Fruit fly (Drosophila melanogaster) whole organism, embryonic: ENCODE results near the gene temp.

Experiments used
- Antp ChIP-seq: fragments of 200-800 bp; sonication (Bioruptor generic); optimal IDR thresholded peaks from 3 replicates; lab custom pipeline; 2016; ENCODE audit warnings: missing biosample characterization, missing genetic modification characterization
- CG10274 ChIP-seq: fragments of 200-800 bp; sonication (Bioruptor generic); optimal IDR thresholded peaks from 3 replicates; lab custom pipeline; 2017; ENCODE audit warnings: missing biosample characterization, mild to moderate bottlenecking, missing genetic modification characterization
- CG12219 ChIP-seq: fragments of 200-800 bp; sonication (Bioruptor generic); optimal IDR thresholded peaks from 3 replicates; lab custom pipeline; 2018; ENCODE audit warnings: missing biosample characterization, mild to moderate bottlenecking, missing genetic modification characterization
- CG14014 ChIP-seq: fragments of 200-800 bp; sonication (Bioruptor generic); IDR thresholded peaks from 2 replicates; pipeline ENCODE4 v1.3.6; 2022; ENCODE audit warnings: missing biosample characterization, missing genetic modification characterization
- CG14860 ChIP-seq: fragments of 200-800 bp; sonication (Bioruptor generic); IDR thresholded peaks from 3 replicates; pipeline ENCODE4 v1.3.6; 2022; ENCODE audit warnings: missing biosample characterization, missing genetic modification characterization; ENCODE audit not compliant: partially characterized antibody
- CG14965 ChIP-seq: fragments of 200-800 bp; sonication (Bioruptor generic); optimal IDR thresholded peaks from 2 replicates; lab custom pipeline; 2016; ENCODE audit warnings: missing biosample characterization, missing genetic modification characterization, borderline replicate concordance
- CG16813 ChIP-seq: fragments of 200-800 bp; sonication (Bioruptor generic); IDR thresholded peaks from 3 replicates; pipeline ENCODE4 v1.3.6; 2022; ENCODE audit warnings: missing biosample characterization, missing genetic modification characterization; ENCODE audit not compliant: partially characterized antibody
- CG16815 ChIP-seq: fragments of 200-800 bp; sonication (Bioruptor generic); optimal IDR thresholded peaks from 3 replicates; lab custom pipeline; 2017; ENCODE audit warnings: missing biosample characterization, mild to moderate bottlenecking, missing genetic modification characterization
- CG17829 ChIP-seq: fragments of 200-800 bp; optimal IDR thresholded peaks from 2 replicates; lab custom pipeline; 2019; ENCODE audit warnings: missing biosample characterization, mild to moderate bottlenecking, missing genetic modification characterization, moderate library complexity
- CG2116 ChIP-seq: fragments of 200-800 bp; sonication (Bioruptor generic); optimal IDR thresholded peaks from 3 replicates; lab custom pipeline; 2018; ENCODE audit warnings: missing biosample characterization, mild to moderate bottlenecking, missing genetic modification characterization
- CG31441 ChIP-seq: fragments of 200-800 bp; sonication (Bioruptor generic); IDR thresholded peaks from 2 replicates; pipeline ENCODE4 v1.3.6; 2022; ENCODE audit warnings: missing biosample characterization, missing genetic modification characterization
- CG3407 ChIP-seq: fragments of 200-800 bp; sonication (Bioruptor generic); optimal IDR thresholded peaks from 2 replicates; lab custom pipeline; 2018; ENCODE audit warnings: missing biosample characterization, mild to moderate bottlenecking, missing genetic modification characterization
- CG3838 ChIP-seq: fragments of 200-800 bp; sonication (Bioruptor generic); optimal IDR thresholded peaks from 3 replicates; lab custom pipeline; 2016; ENCODE audit warnings: missing biosample characterization, missing genetic modification characterization
- CG4404 ChIP-seq: fragments of 200-800 bp; sonication (Bioruptor generic); IDR thresholded peaks from 2 replicates; pipeline ENCODE4 v1.3.6; 2022; ENCODE audit warnings: missing biosample characterization, missing genetic modification characterization
- CG4707 ChIP-seq: fragments of 200-800 bp; sonication (Bioruptor generic); optimal IDR thresholded peaks from 2 replicates; lab custom pipeline; 2018; ENCODE audit warnings: missing biosample characterization, mild to moderate bottlenecking, missing genetic modification characterization, moderate library complexity
- CG5180 ChIP-seq: fragments of 200-800 bp; sonication (Bioruptor generic); optimal IDR thresholded peaks from 3 replicates; lab custom pipeline; 2017; ENCODE audit warnings: missing biosample characterization, missing genetic modification characterization, mild to moderate bottlenecking, moderate library complexity, missing genetic modification reagents
- CG5245 ChIP-seq: fragments of 200-800 bp; sonication (Bioruptor generic); optimal IDR thresholded peaks from 3 replicates; lab custom pipeline; 2016; ENCODE audit warnings: missing biosample characterization, missing genetic modification characterization
- CG6175 ChIP-seq: fragments of 200-800 bp; sonication (Bioruptor generic); IDR thresholded peaks from 3 replicates; pipeline ENCODE4 v1.3.6; 2022; ENCODE audit warnings: missing biosample characterization, missing genetic modification characterization
- CG8765 ChIP-seq: fragments of 200-800 bp; sonication (Bioruptor generic); IDR thresholded peaks from 2 replicates; pipeline ENCODE4 v1.3.6; 2022; ENCODE audit warnings: missing biosample characterization, missing genetic modification characterization
- D19A ChIP-seq: fragments of 200-800 bp; optimal IDR thresholded peaks from 3 replicates; lab custom pipeline; 2019; ENCODE audit warnings: missing biosample characterization, mild to moderate bottlenecking, missing genetic modification characterization, moderate library complexity
- Dip3 ChIP-seq: fragments of 200-800 bp; sonication (Bioruptor generic); optimal IDR thresholded peaks from 3 replicates; lab custom pipeline; 2016; ENCODE audit warnings: missing biosample characterization, missing genetic modification characterization
- Drgx ChIP-seq: fragments of 200-800 bp; sonication (Bioruptor generic); IDR thresholded peaks from 2 replicates; pipeline ENCODE4 v1.3.6; 2022; ENCODE audit warnings: missing biosample characterization, missing genetic modification characterization
- ERR ChIP-seq: fragments of 200-800 bp; sonication (Bioruptor generic); optimal IDR thresholded peaks from 2 replicates; lab custom pipeline; 2016; ENCODE audit warnings: missing biosample characterization, missing genetic modification characterization
- Fer2 ChIP-seq: fragments of 200-800 bp; sonication (Bioruptor generic); optimal IDR thresholded peaks from 2 replicates; lab custom pipeline; 2018; ENCODE audit warnings: missing biosample characterization, mild to moderate bottlenecking, missing genetic modification characterization, moderate library complexity
- Lim3 ChIP-seq: fragments of 200-800 bp; sonication (Bioruptor generic); IDR thresholded peaks from 2 replicates; pipeline ENCODE4 v1.3.6; 2022; ENCODE audit warnings: missing biosample characterization, missing genetic modification characterization
- MBD-R2 ChIP-seq: fragments of 200-800 bp; sonication (Bioruptor generic); IDR thresholded peaks from 2 replicates; pipeline ENCODE4 v1.3.6; 2022; ENCODE audit warnings: missing biosample characterization, missing genetic modification characterization
- MESR4 ChIP-seq: fragments of 200-800 bp; sonication (Bioruptor generic); optimal IDR thresholded peaks from 2 replicates; lab custom pipeline; 2018; ENCODE audit warnings: missing biosample characterization, mild to moderate bottlenecking, missing genetic modification characterization, moderate library complexity
- NFAT ChIP-seq: fragments of 200-800 bp; sonication (Bioruptor generic); IDR thresholded peaks from 2 replicates; pipeline ENCODE4 v1.3.6; 2022; ENCODE audit warnings: missing biosample characterization, missing genetic modification characterization
- Opbp ChIP-seq: fragments of 200-800 bp; sonication (Bioruptor generic); IDR thresholded peaks from 3 replicates; pipeline ENCODE4 v1.3.6; 2022; ENCODE audit warnings: missing biosample characterization, missing genetic modification characterization; ENCODE audit not compliant: partially characterized antibody
- Poxn ChIP-seq: fragments of 200-800 bp; sonication (Bioruptor generic); IDR thresholded peaks from 2 replicates; pipeline ENCODE4 v1.3.6; 2022; ENCODE audit warnings: missing biosample characterization, missing genetic modification characterization
- Rx ChIP-seq: fragments of 200-800 bp; sonication (Bioruptor generic); IDR thresholded peaks from 2 replicates; pipeline ENCODE4 v1.3.6; 2022; ENCODE audit warnings: missing biosample characterization, missing genetic modification characterization
- Sin3A ChIP-seq: fragments of >200 bp; optimal IDR thresholded peaks from 2 replicates; lab custom pipeline; 2018
- Spps ChIP-seq: fragments of 200-800 bp; sonication (Bioruptor generic); optimal IDR thresholded peaks from 2 replicates; lab custom pipeline; 2018; ENCODE audit warnings: missing biosample characterization, mild to moderate bottlenecking, missing genetic modification characterization
- Sry-δ ChIP-seq: fragments of 200-800 bp; sonication (Bioruptor generic); optimal IDR thresholded peaks from 2 replicates; lab custom pipeline; 2016; ENCODE audit warnings: missing biosample characterization, missing genetic modification characterization
- Usf ChIP-seq: fragments of 200-800 bp; sonication (Bioruptor generic); optimal IDR thresholded peaks from 2 replicates; lab custom pipeline; 2017; ENCODE audit warnings: missing genotype, missing biosample characterization, missing genetic modification characterization
- Xrp1 ChIP-seq: fragments of 200-800 bp; sonication (Bioruptor generic); IDR thresholded peaks from 2 replicates; pipeline ENCODE4 v1.3.6; 2022; ENCODE audit warnings: missing biosample characterization, missing genetic modification characterization
- ap ChIP-seq: fragments of 200-800 bp; sonication (Bioruptor generic); IDR thresholded peaks from 2 replicates; pipeline ENCODE4 v1.3.6; 2022; ENCODE audit warnings: missing biosample characterization, missing genetic modification characterization
- ase ChIP-seq: fragments of 200-800 bp; sonication (Bioruptor generic); IDR thresholded peaks from 3 replicates; pipeline ENCODE4 v1.3.6; 2022; ENCODE audit warnings: missing biosample characterization, missing genetic modification characterization
- dysf ChIP-seq: fragments of 200-800 bp; sonication (Bioruptor generic); IDR thresholded peaks from 3 replicates; pipeline ENCODE4 v1.3.6; 2022; ENCODE audit warnings: missing biosample characterization, missing genetic modification characterization
- fu2 ChIP-seq: fragments of 200-800 bp; sonication (Bioruptor generic); optimal IDR thresholded peaks from 2 replicates; lab custom pipeline; 2016; ENCODE audit warnings: missing biosample characterization, missing genetic modification characterization
- gsb-n ChIP-seq: fragments of 200-800 bp; sonication (Bioruptor generic); optimal IDR thresholded peaks from 3 replicates; lab custom pipeline; 2018; ENCODE audit warnings: missing biosample characterization, mild to moderate bottlenecking, missing genetic modification characterization
- jumu ChIP-seq: fragments of 200-800 bp; sonication (Bioruptor generic); optimal IDR thresholded peaks from 3 replicates; lab custom pipeline; 2016; ENCODE audit warnings: missing biosample characterization, missing genetic modification characterization
- lola ChIP-seq, 3 experiments: fragments of >200 bp in 2 of 3; fragments of 200-800 bp in 1 of 3; sonication (Bioruptor generic) in 1 of 3; optimal IDR thresholded peaks; 2 replicates each; lab custom pipeline; 2017 to 2019; ENCODE audit warnings: missing biosample characterization in 3 of 3, missing genetic modification characterization in 3 of 3, mild to moderate bottlenecking in 1 of 3, moderate library complexity in 1 of 3
- luna ChIP-seq: fragments of 200-800 bp; sonication (Bioruptor generic); optimal IDR thresholded peaks from 2 replicates; lab custom pipeline; 2016; ENCODE audit warnings: missing biosample characterization, missing genetic modification characterization
- nmo ChIP-seq: fragments of 200-800 bp; sonication (Bioruptor generic); optimal IDR thresholded peaks from 2 replicates; lab custom pipeline; 2018; ENCODE audit warnings: missing biosample characterization, mild to moderate bottlenecking, missing genetic modification characterization, moderate library complexity
- pb ChIP-seq: fragments of 200-800 bp; sonication (Bioruptor generic); optimal IDR thresholded peaks from 3 replicates; lab custom pipeline; 2016; ENCODE audit warnings: missing biosample characterization, missing genetic modification characterization
- sd ChIP-seq: fragments of 200-800 bp; sonication (Bioruptor generic); optimal IDR thresholded peaks from 3 replicates; lab custom pipeline; 2018; ENCODE audit warnings: missing biosample characterization, mild to moderate bottlenecking, missing genetic modification characterization, moderate library complexity
- sisA ChIP-seq: fragments of 200-800 bp; sonication (Bioruptor generic); IDR thresholded peaks from 2 replicates; pipeline ENCODE4 v1.3.6; 2022; ENCODE audit warnings: missing biosample characterization, missing genetic modification characterization
- slou ChIP-seq: fragments of 200-800 bp; sonication (Bioruptor generic); optimal IDR thresholded peaks from 3 replicates; lab custom pipeline; 2016; ENCODE audit warnings: missing biosample characterization, missing genetic modification characterization
- sqz ChIP-seq: fragments of 200-800 bp; sonication (Bioruptor generic); optimal IDR thresholded peaks from 3 replicates; lab custom pipeline; 2018; ENCODE audit warnings: missing biosample characterization, mild to moderate bottlenecking, missing genetic modification characterization

Gene temp

dm6 chrX:2300293-2301068, 38.2 kb upstream of the temp start (continued):
- peak; percentile 85 for TF ChIP-seq sd (tag; lab: Kevin White, UChicago)
- peak; percentile 89 for TF ChIP-seq fu2 (GFP tag; lab: Kevin White, UChicago)
- TF ChIP-seq Drgx (GFP tag; lab: Robert Waterston, UW): peak; percentile 99
- peak; percentile 66 for TF ChIP-seq slou
- peak; percentile 56 for TF ChIP-seq Sry-δ (GFP tag; lab: Kevin White, UChicago)
- no peak for TF ChIP-seq CG14860 (GFP tag; lab: Robert Waterston, UW)
- TF ChIP-seq CG6175 (GFP tag; lab: Robert Waterston, UW): peak; percentile 88
- peak; percentile 78 for TF ChIP-seq MBD-R2
- peak; percentile 72 for TF ChIP-seq CG2116
- peak; percentile 97 for TF ChIP-seq dysf (GFP tag; lab: Robert Waterston, UW)
- peak; percentile 87 for TF ChIP-seq CG5180 (GFP tag; lab: Kevin White, UChicago)
- TF ChIP-seq Rx (GFP tag; lab: Robert Waterston, UW): peak; percentile 97
- TF ChIP-seq CG14965 (GFP tag; lab: Kevin White, UChicago): peak; percentile 58
- peak; percentile 96 for TF ChIP-seq Xrp1 (GFP tag; lab: Robert Waterston, UW)
- peak; percentile 90 for TF ChIP-seq gsb-n (tag; lab: Kevin White, UChicago)
- TF ChIP-seq CG31441 (GFP tag; lab: Robert Waterston, UW): peak; percentile 92
- TF ChIP-seq pb: peak; percentile 94
- peak; percentile 68 for TF ChIP-seq ERR (GFP tag; lab: Kevin White, UChicago)
- peak; percentile 97 for TF ChIP-seq ap
- peak; percentile 87 for TF ChIP-seq CG3838
- peak; percentile 96 for TF ChIP-seq CG14014 (GFP tag; lab: Robert Waterston, UW)
- peak; percentile 96 for TF ChIP-seq nmo (GFP tag; lab: Kevin White, UChicago)
- no peak for TF ChIP-seq Sin3A
- peak; percentile 31; the same call in 1 of the 3 replicates for TF ChIP-seq Opbp
- TF ChIP-seq CG16813 (GFP tag; lab: Robert Waterston, UW): no peak
- peak; percentile 85 for TF ChIP-seq sqz (GFP tag; lab: Kevin White, UChicago)
- TF ChIP-seq Lim3 (GFP tag; lab: Robert Waterston, UW): peak; percentile 88
- TF ChIP-seq jumu (GFP tag; lab: Kevin White, UChicago): peak; percentile 90
- peak; percentile 83 for TF ChIP-seq CG10274
- peak; percentile 93 for TF ChIP-seq Dip3 (GFP tag; lab: Kevin White, UChicago)
- TF ChIP-seq NFAT (GFP tag; lab: Robert Waterston, UW): peak; percentile 95
- no peak for TF ChIP-seq luna (GFP tag; lab: Kevin White, UChicago)
- TF ChIP-seq CG8765 (GFP tag; lab: Robert Waterston, UW): peak; percentile 87
- peak; percentile 90 for TF ChIP-seq CG5245
- peak; percentile 96 for TF ChIP-seq sisA (GFP tag; lab: Robert Waterston, UW)
- TF ChIP-seq ase (GFP tag; lab: Robert Waterston, UW): peak; percentile 97
- peak; percentile 95 for TF ChIP-seq CG16815
- peak; percentile 75 for TF ChIP-seq Fer2 (tag; lab: Kevin White, UChicago)
- peak; percentile 95 for TF ChIP-seq CG3407
- TF ChIP-seq Spps (tag; lab: Kevin White, UChicago): peak; percentile 88
- TF ChIP-seq CG17829 (tag; lab: Kevin White, UChicago): peak; percentile 92
- peak; percentile 91 for TF ChIP-seq CG4404 (GFP tag; lab: Robert Waterston, UW)
- TF ChIP-seq MESR4 (GFP tag; lab: Kevin White, UChicago): peak; percentile 53
- TF ChIP-seq Usf (GFP tag; lab: Kevin White, UChicago): peak; percentile 90
- peak in 1 of 3 experiments; percentile 85 for TF ChIP-seq lola (GFP tag; optimal IDR thresholded peaks at IDR 0.05; lab: Kevin White, UChicago)
- TF ChIP-seq CG12219 (GFP tag; lab: Kevin White, UChicago): peak; percentile 97
- peak; percentile 91 for TF ChIP-seq CG4707 (GFP tag; lab: Kevin White, UChicago)
- TF ChIP-seq D19A (tag; lab: Kevin White, UChicago): peak; percentile 88
- peak; percentile 94 for TF ChIP-seq Antp (GFP tag; lab: Kevin White, UChicago)
- TF ChIP-seq Poxn: peak; percentile 72
